Fruit fly (Drosophila melanogaster): ENCODE results near the gene Nak.

- TF ChIP-seq psq (optimal IDR thresholded peaks at IDR 0.05): no peak
- TF ChIP-seq pan (optimal IDR thresholded peaks at IDR 0.05): no peak
These were observed 47.3 kb downstream of the Nak start for dm6 chr2L:18921246-18921645.

All from whole organism.